Worm (Caenorhabditis elegans): ENCODE data around the gene dyf-19.

- TF ChIP-seq cog-1 (tag; optimal IDR thresholded peaks at IDR 0.05) (no peak), flt-1 (GFP tag; IDR thresholded peaks at IDR 0.05) (no peak), ztf-23 (GFP tag; IDR thresholded peaks at IDR 0.05) (no peak), ref-1 (GFP tag; conservative IDR thresholded peaks at IDR 0.05) (no peak), T22C8.4 (GFP tag; IDR thresholded peaks at IDR 0.05) (no peak), tab-1 (GFP tag; IDR thresholded peaks at IDR 0.05) (no peak)
Observed at ce11 chrV:19590826-19591225, 34.0 kb upstream of the dyf-19 start.

Data from whole organism, midembryonic.